Fruit fly (Drosophila melanogaster): Measurements from ENCODE around the gene CG9098.
A peak's percentile ranks its signal among the peaks of the same experiment; 100 is the strongest.

The CG9098 gene

DNA sequence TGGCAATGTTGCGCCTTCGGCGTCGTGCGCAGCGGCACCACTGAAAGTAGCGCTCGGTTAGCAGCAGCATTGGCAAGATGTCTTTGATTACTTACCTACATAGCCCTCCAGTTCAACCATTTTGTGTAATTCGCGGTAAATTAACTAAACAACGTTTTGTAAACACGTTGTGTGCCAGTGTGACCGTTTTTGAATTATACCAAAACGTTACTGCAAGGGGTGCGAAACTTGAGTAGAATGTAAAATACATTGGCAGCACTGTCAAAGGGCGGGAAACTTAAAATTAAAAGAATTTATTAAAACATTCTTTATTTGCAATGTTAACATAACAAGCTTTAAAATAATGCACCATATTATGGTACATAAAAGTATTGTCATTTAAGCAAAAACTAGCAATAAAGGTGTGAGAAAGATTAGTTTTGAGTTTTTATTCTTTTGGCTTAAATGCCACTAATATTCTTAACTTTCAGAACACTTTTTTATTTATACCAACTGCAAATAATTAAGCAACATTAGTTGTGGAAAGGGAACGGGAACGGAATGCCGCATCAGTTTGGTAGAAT lies 12.3 kb upstream of the CG9098 start, which contains the start of gene CG9107 (continued):
- TF ChIP-seq Sry-β (GFP tag; optimal IDR thresholded peaks at IDR 0.05) (no peak), pita (GFP tag; optimal IDR thresholded peaks at IDR 0.05) (peak; percentile 28), Neu2 (GFP tag; optimal IDR thresholded peaks at IDR 0.05; ENCODE audit: borderline replicate concordance) (no peak), chn (GFP tag; optimal IDR thresholded peaks at IDR 0.05) (no peak), Dp (GFP tag; optimal IDR thresholded peaks at IDR 0.05) (peak; percentile 92), Sin3A (optimal IDR thresholded peaks at IDR 0.05) (peak; percentile 29), CG4730 (GFP tag; IDR thresholded peaks at IDR 0.05) (no peak), CG11398 (GFP tag; optimal IDR thresholded peaks at IDR 0.05) (no peak), CG9437 (GFP tag; optimal IDR thresholded peaks at IDR 0.05) (peak; percentile 90), hb (GFP tag; IDR thresholded peaks at IDR 0.05; ENCODE audit: partially characterized antibody) (no peak), Sry-δ (GFP tag; optimal IDR thresholded peaks at IDR 0.05) (peak; percentile 18), stwl (tag; optimal IDR thresholded peaks at IDR 0.05) (peak; percentile 81), Deaf1 (tag; optimal IDR thresholded peaks at IDR 0.05) (no peak), CG33213 (GFP tag; optimal IDR thresholded peaks at IDR 0.05) (no peak), psq (GFP tag; optimal IDR thresholded peaks at IDR 0.05) (no peak), caup (GFP tag; optimal IDR thresholded peaks at IDR 0.05; ENCODE audit: severe bottlenecking) (no peak), CG14710 (tag; optimal IDR thresholded peaks at IDR 0.05) (peak; percentile 64), CHES-1-like (GFP tag; optimal IDR thresholded peaks at IDR 0.05) (peak; percentile 32), CG17385 (GFP tag; optimal IDR thresholded peaks at IDR 0.05) (no peak), inv (GFP tag; IDR thresholded peaks at IDR 0.05; ENCODE audit: partially characterized antibody) (no peak), CG17829 (tag; optimal IDR thresholded peaks at IDR 0.05) (peak; percentile 36), unpg (GFP tag; optimal IDR thresholded peaks at IDR 0.05) (no peak), tll (GFP tag; optimal IDR thresholded peaks at IDR 0.05) (no peak), pho (GFP tag; optimal IDR thresholded peaks at IDR 0.05) (no peak), CG15011 (GFP tag; optimal IDR thresholded peaks at IDR 0.05) (no peak), CG31441 (GFP tag; IDR thresholded peaks at IDR 0.05) (0 out of 2 replicates have a peak, but pooled peaks have one; percentile 11), Hmx (GFP tag; optimal IDR thresholded peaks at IDR 0.05) (no peak), ATbp (GFP tag; optimal IDR thresholded peaks at IDR 0.05) (no peak), Stat92E (GFP tag; optimal IDR thresholded peaks at IDR 0.05) (no peak), gfzf (GFP tag; optimal IDR thresholded peaks at IDR 0.05) (peak; percentile 86), E2f2 (GFP tag; IDR thresholded peaks at IDR 0.05) (peak; percentile 98), corto (GFP tag; optimal IDR thresholded peaks at IDR 0.05) (no peak), Ets65A (GFP tag) (peak; percentile 69), CG6689 (GFP tag; IDR thresholded peaks at IDR 0.05) (no peak), nom (GFP tag; optimal IDR thresholded peaks at IDR 0.05) (no peak), luna (GFP tag; optimal IDR thresholded peaks at IDR 0.05) (no peak), ftz-f1 (GFP tag; optimal IDR thresholded peaks at IDR 0.05) (no peak), CG33557 (GFP tag; optimal IDR thresholded peaks at IDR 0.05) (no peak), lilli (GFP tag; optimal IDR thresholded peaks at IDR 0.05) (no peak), Hsf (GFP tag; optimal IDR thresholded peaks at IDR 0.05) (no peak), CG6791 (GFP tag; IDR thresholded peaks at IDR 0.05; ENCODE audit: partially characterized antibody) (no peak), CG18476 (GFP tag; optimal IDR thresholded peaks at IDR 0.05) (no peak), vnd (GFP tag; IDR thresholded peaks at IDR 0.05; ENCODE audit: partially characterized antibody) (no peak), CG31388 (GFP tag; optimal IDR thresholded peaks at IDR 0.05) (no peak), CG2120 (GFP tag; optimal IDR thresholded peaks at IDR 0.05) (no peak), row (GFP tag; IDR thresholded peaks at IDR 0.05) (no peak), CG9797 (GFP tag; optimal IDR thresholded peaks at IDR 0.05) (peak; percentile 89), Dll (GFP tag; IDR thresholded peaks at IDR 0.05; ENCODE audit: partially characterized antibody) (peak; percentile 37; the same call in 1 of the 4 replicates), zen (tag; optimal IDR thresholded peaks at IDR 0.05) (peak; percentile 22), ro (GFP tag; IDR thresholded peaks at IDR 0.05) (no peak)

Measured in whole organism, embryonic.